Worm (Caenorhabditis elegans) whole organism, L4 larva: ENCODE results near the gene F58D12.1.
"Not testable (repeated sequence)": the region's sequence is repeated elsewhere in the genome, so short reads cannot be mapped to it uniquely, and the experiment has no call there.

Experiments
- D1046.2 ChIP-seq: fragments of 200-800 bp; sonication (Bioruptor generic); IDR thresholded peaks from 2 replicates; pipeline ENCODE4 v1.3.6; 2022; ENCODE audit warnings: missing genetic modification characterization, missing compliant biosample characterization
- F44E2.7 ChIP-seq: fragments of 200-800 bp; sonication (Bioruptor generic); IDR thresholded peaks from 2 replicates; pipeline ENCODE4 v2.1.2; 2022; ENCODE audit warnings: missing genetic modification characterization, missing compliant biosample characterization
- T20F7.1 ChIP-seq: fragments of 200-800 bp; sonication (Bioruptor generic); optimal IDR thresholded peaks from 2 replicates; lab custom pipeline; 2018; ENCODE audit warnings: mild to moderate bottlenecking, missing genetic modification characterization, missing compliant biosample characterization
- Y105C5A.15 ChIP-seq: fragments of 200-800 bp; sonication (Bioruptor generic); IDR thresholded peaks from 2 replicates; pipeline ENCODE4 v1.3.6; 2022; ENCODE audit warnings: missing genetic modification characterization, missing compliant biosample characterization
- aha-1 ChIP-seq: fragments of 150-350 bp; peaks from one replicate; lab custom pipeline; 2014; ENCODE audit warnings: missing biosample characterization, missing genetic modification characterization
- arid-1 ChIP-seq: fragments of 200-800 bp; sonication (Bioruptor generic); conservative IDR thresholded peaks from 2 replicates; pipeline ENCODE4 v1.3.6; 2022; ENCODE audit warnings: missing genetic modification reagents, missing genetic modification characterization, missing compliant biosample characterization
- ceh-32 ChIP-seq: sonication (generic microtip); optimal IDR thresholded peaks from 2 replicates; lab custom pipeline; 2016; ENCODE audit warnings: mild to moderate bottlenecking, missing genetic modification characterization, missing compliant biosample characterization; ENCODE audit not compliant: poor library complexity
- ceh-44 ChIP-seq: fragments of 200-800 bp; sonication (Bioruptor generic); IDR thresholded peaks from 2 replicates; pipeline ENCODE4 v1.3.6; 2022; ENCODE audit warnings: missing genetic modification reagents, missing genetic modification characterization, missing compliant biosample characterization
- ctbp-1 ChIP-seq: fragments of 200-800 bp; sonication (Bioruptor generic); IDR thresholded peaks from 2 replicates; pipeline ENCODE4 v1.3.6; 2022; ENCODE audit warnings: missing genetic modification reagents, missing genetic modification characterization, missing compliant biosample characterization
- dmd-6 ChIP-seq: fragments of 200-800 bp; sonication (Bioruptor generic); IDR thresholded peaks from 2 replicates; pipeline ENCODE4 v1.3.6; 2022; ENCODE audit warnings: missing genetic modification reagents, missing genetic modification characterization, missing compliant biosample characterization
- gei-8 ChIP-seq: fragments of 200-800 bp; sonication (Bioruptor generic); optimal IDR thresholded peaks from 2 replicates; lab custom pipeline; 2018; ENCODE audit warnings: mild to moderate bottlenecking, missing genetic modification characterization, missing compliant biosample characterization
- hif-1 ChIP-seq, 2 experiments: sonication (generic microtip); optimal IDR thresholded peaks; 2 replicates each; lab custom pipeline; 2016 to 2017; ENCODE audit warnings: missing compliant biosample characterization in 2 of 2, missing genetic modification characterization in 2 of 2, missing genetic modification reagents in 2 of 2, missing genotype in 2 of 2, mild to moderate bottlenecking in 1 of 2
- hmg-1.1 ChIP-seq: fragments of 200-800 bp; sonication (Bioruptor generic); IDR thresholded peaks from 2 replicates; pipeline ENCODE4 v1.3.6; 2022; ENCODE audit warnings: missing genetic modification reagents, missing genetic modification characterization, missing compliant biosample characterization
- jun-1 ChIP-seq: fragments of 150-350 bp; optimal IDR thresholded peaks from 2 replicates; lab custom pipeline; 2014; ENCODE audit warnings: missing biosample characterization, missing genetic modification reagents, missing genetic modification characterization
- lin-13 ChIP-seq: fragments of 150-350 bp; optimal IDR thresholded peaks from 2 replicates; lab custom pipeline; 2014; ENCODE audit warnings: missing biosample characterization, missing genetic modification reagents, missing genetic modification characterization
- lin-15B ChIP-seq: fragments of 150-350 bp; sonication (generic microtip); optimal IDR thresholded peaks from 3 replicates; lab custom pipeline; 2014; ENCODE audit warnings: missing biosample characterization, missing genetic modification characterization
- lin-29 ChIP-seq: fragments of 200-800 bp; sonication (Bioruptor generic); IDR thresholded peaks from 2 replicates; pipeline ENCODE4 v1.3.6; 2022; ENCODE audit warnings: missing genetic modification reagents, missing genetic modification characterization, missing compliant biosample characterization
- lin-38 ChIP-seq: fragments of 200-800 bp; sonication (Bioruptor generic); IDR thresholded peaks from 2 replicates; pipeline ENCODE4 v1.3.6; 2022; ENCODE audit warnings: missing genetic modification reagents, missing genetic modification characterization, missing compliant biosample characterization
- lsy-2 ChIP-seq, 2 experiments: fragments of 150-350 bp in 1 of 2; sonication (generic microtip) in 1 of 2; optimal IDR thresholded peaks; 2 replicates each; lab custom pipeline; 2014 to 2017; ENCODE audit warnings: missing biosample characterization in 2 of 2, missing genetic modification characterization in 2 of 2
- mdt-29 ChIP-seq: fragments of 200-800 bp; sonication (Bioruptor generic); IDR thresholded peaks from 2 replicates; pipeline ENCODE4 v1.3.6; 2022; ENCODE audit warnings: missing genetic modification reagents, missing genetic modification characterization, missing compliant biosample characterization
- mes-2 ChIP-seq: sonication (generic microtip); optimal IDR thresholded peaks from 2 replicates; lab custom pipeline; 2016; ENCODE audit warnings: missing genotype, mild to moderate bottlenecking, missing genetic modification characterization, missing compliant biosample characterization; ENCODE audit not compliant: poor library complexity, severe bottlenecking
- mxl-2 ChIP-seq: fragments of 200-800 bp; sonication (Bioruptor generic); conservative IDR thresholded peaks from 2 replicates; pipeline ENCODE4 v1.3.6; 2022; ENCODE audit warnings: missing genetic modification reagents, missing genetic modification characterization, missing compliant biosample characterization
- nhr-10 ChIP-seq: fragments of 150-350 bp; optimal IDR thresholded peaks from 2 replicates; lab custom pipeline; 2014; ENCODE audit warnings: missing biosample characterization, missing genetic modification characterization
- nhr-102 ChIP-seq: sonication (generic microtip); optimal IDR thresholded peaks from 2 replicates; lab custom pipeline; 2016; ENCODE audit warnings: mild to moderate bottlenecking, missing genetic modification characterization, moderate library complexity, missing compliant biosample characterization
- nhr-11 ChIP-seq: fragments of 150-350 bp; optimal IDR thresholded peaks from 2 replicates; lab custom pipeline; 2014; ENCODE audit warnings: missing biosample characterization, missing genetic modification characterization
- nhr-25 ChIP-seq: sonication (generic microtip); optimal IDR thresholded peaks from 2 replicates; lab custom pipeline; 2017; ENCODE audit warnings: missing genetic modification characterization, mild to moderate bottlenecking, missing compliant biosample characterization, antibody characterized with exemption, moderate library complexity, borderline replicate concordance; ENCODE audit not compliant: insufficient read depth
- nhr-6 ChIP-seq: fragments of 150-350 bp; optimal IDR thresholded peaks from 2 replicates; lab custom pipeline; 2014; ENCODE audit warnings: missing biosample characterization, missing genetic modification characterization
- nhr-76 ChIP-seq: fragments of 150-350 bp; optimal IDR thresholded peaks from 2 replicates; lab custom pipeline; 2014; ENCODE audit warnings: missing biosample characterization, missing genetic modification characterization
- php-3 ChIP-seq: fragments of 200-800 bp; sonication (Bioruptor generic); IDR thresholded peaks from 2 replicates; pipeline ENCODE4 v1.3.6; 2022; ENCODE audit warnings: missing genetic modification reagents, missing genetic modification characterization, missing compliant biosample characterization
- saeg-2 ChIP-seq: fragments of 200-800 bp; sonication (Bioruptor generic); IDR thresholded peaks from 2 replicates; pipeline ENCODE4 v1.3.6; 2022; ENCODE audit warnings: missing genetic modification reagents, missing genetic modification characterization, missing compliant biosample characterization
- sdz-12 ChIP-seq: fragments of 200-800 bp; sonication (Bioruptor generic); optimal IDR thresholded peaks from 2 replicates; lab custom pipeline; 2018; ENCODE audit warnings: mild to moderate bottlenecking, missing genetic modification characterization, missing compliant biosample characterization
- snpc-1.2 ChIP-seq: fragments of 200-800 bp; sonication (Bioruptor generic); IDR thresholded peaks from 2 replicates; pipeline ENCODE4 v1.3.6; 2022; ENCODE audit warnings: missing genetic modification reagents, missing genetic modification characterization, missing compliant biosample characterization
- spr-1 ChIP-seq: sonication (generic microtip); optimal IDR thresholded peaks from 2 replicates; lab custom pipeline; 2016; ENCODE audit warnings: mild to moderate bottlenecking, missing genetic modification characterization, missing compliant biosample characterization
- spr-3 ChIP-seq: fragments of 200-800 bp; sonication (Bioruptor generic); optimal IDR thresholded peaks from 2 replicates; lab custom pipeline; 2018; ENCODE audit warnings: mild to moderate bottlenecking, missing genetic modification characterization, missing compliant biosample characterization
- unc-62 ChIP-seq, 3 experiments: fragments of 150-350 bp in 1 of 3; sonication (generic microtip); optimal IDR thresholded peaks in 2 of 3; peaks in 1 of 3; 1 replicate in 1 of 3; 2 replicates in 2 of 3; lab custom pipeline; 2014 to 2017; ENCODE audit warnings: missing biosample characterization in 3 of 3, missing genetic modification characterization in 3 of 3, missing genetic modification reagents in 3 of 3, missing genotype in 1 of 3
- vab-7 ChIP-seq: fragments of 200-800 bp; sonication (Bioruptor generic); IDR thresholded peaks from 2 replicates; pipeline ENCODE4 v1.3.6; 2022; ENCODE audit warnings: missing genetic modification reagents, missing genetic modification characterization, missing compliant biosample characterization
- zfp-2 ChIP-seq: sonication (generic microtip); optimal IDR thresholded peaks from 2 replicates; lab custom pipeline; 2016; ENCODE audit warnings: mild to moderate bottlenecking, missing genetic modification characterization, missing compliant biosample characterization
- zfp-3 ChIP-seq: fragments of 200-800 bp; sonication (Bioruptor generic); conservative IDR thresholded peaks from 2 replicates; pipeline ENCODE4 v1.3.6; 2022; ENCODE audit warnings: missing genetic modification reagents, missing genetic modification characterization, missing compliant biosample characterization
- zip-11 ChIP-seq: fragments of 200-800 bp; sonication (Bioruptor generic); IDR thresholded peaks from 2 replicates; pipeline ENCODE4 v1.3.6; 2022; ENCODE audit warnings: missing genetic modification characterization, missing compliant biosample characterization

F58D12.1 gene

ce11 chrV:14055097-14055496 is 5.7 kb downstream of the F58D12.1 start (continued):
- TF ChIP-seq spr-3 (GFP tag; lab: Kevin White, UChicago) (peak; percentile 57), mxl-2 (GFP tag; lab: Robert Waterston, UW) (peak; percentile 88), spr-1 (tag; lab: Kevin White, UChicago) (peak; percentile 84), F44E2.7 (GFP tag; lab: Robert Waterston, UW) (peak; percentile 86), T20F7.1 (peak; percentile 89), saeg-2 (peak; percentile 95), gei-8 (GFP tag; lab: Kevin White, UChicago) (peak; percentile 53), dmd-6 (GFP tag; lab: Robert Waterston, UW) (peak; percentile 99), lsy-2 (tag; optimal IDR thresholded peaks at IDR 0.05; lab: Kevin White, UChicago) (peak; percentile 42 to 93), nhr-6 (tag; lab: Kevin White, UChicago) (peak; percentile 87), nhr-25 (tag; lab: Kevin White, UChicago) (peak; percentile 55), ceh-44 (GFP tag; lab: Robert Waterston, UW) (peak; percentile 96), ctbp-1 (GFP tag; lab: Robert Waterston, UW) (peak; percentile 98), mes-2 (tag; lab: Kevin White, UChicago) (peak; percentile 100), zip-11 (0 out of 2 replicates have a peak, but pooled peaks have one; percentile 34), nhr-102 (tag; lab: Kevin White, UChicago) (peak; percentile 95), snpc-1.2 (GFP tag; lab: Robert Waterston, UW) (0 out of 2 replicates have a peak, but pooled peaks have one; percentile 41), aha-1 (tag; lab: Kevin White, UChicago) (peak; percentile 97), lin-15B (tag; lab: Kevin White, UChicago) (peak; percentile 14), mdt-29 (GFP tag; lab: Robert Waterston, UW) (peak; percentile 94), nhr-10 (tag; lab: Kevin White, UChicago) (peak; percentile 35), vab-7 (GFP tag; lab: Robert Waterston, UW) (peak; percentile 94), php-3 (GFP tag; lab: Robert Waterston, UW) (peak; percentile 97), hmg-1.1 (GFP tag; lab: Robert Waterston, UW) (peak; percentile 92), hif-1 (tag; optimal IDR thresholded peaks at IDR 0.05; lab: Kevin White, UChicago) (peak; percentile 61 to 94), Y105C5A.15 (GFP tag; lab: Robert Waterston, UW) (peak; percentile 89; the same call in 1 of the 2 replicates), sdz-12 (GFP tag; lab: Kevin White, UChicago) (peak; percentile 85), lin-29 (peak; percentile 83), jun-1 (peak; percentile 39), zfp-2 (peak; percentile 42), nhr-11 (peak; percentile 61), nhr-76 (peak; percentile 65), zfp-3 (GFP tag; lab: Robert Waterston, UW) (peak; percentile 96), lin-13 (peak; percentile 80), arid-1 (GFP tag; lab: Robert Waterston, UW) (peak; percentile 94), unc-62 (GFP tag; optimal IDR thresholded peaks at IDR 0.05 in 1 of 2; lab: Kevin White, UChicago) (peak in 1 of 2 experiments; percentile 99), D1046.2 (GFP tag; lab: Robert Waterston, UW) (peak; percentile 96), ceh-32 (tag; lab: Kevin White, UChicago) (peak; percentile 59), lin-38 (GFP tag; lab: Robert Waterston, UW) (peak; percentile 98)
- TF ChIP-seq unc-62 (tag; optimal IDR thresholded peaks at IDR 0.05; lab: Kevin White, UChicago), result not testable (repeated sequence)
- TF ChIP-seq, all 104 proteins: peak for 76; not testable (repeated sequence) for 28

- TF ChIP-seq nhr-10 (tag; lab: Kevin White, UChicago), result no peak
- peak in 1 of 2 experiments; percentile 32 for TF ChIP-seq unc-62 (GFP tag; optimal IDR thresholded peaks at IDR 0.05 in 1 of 2; lab: Kevin White, UChicago)
- no peak for TF ChIP-seq unc-62 (tag; optimal IDR thresholded peaks at IDR 0.05; lab: Kevin White, UChicago)
Measured at ce11 chrV:14057540-14057939, 8.2 kb downstream of the F58D12.1 start, which contains the start of gene F58D12.3. Gene F58D12.3, plus strand, starts transcription at chrV:14057840.
